In the genomic region with DNA sequence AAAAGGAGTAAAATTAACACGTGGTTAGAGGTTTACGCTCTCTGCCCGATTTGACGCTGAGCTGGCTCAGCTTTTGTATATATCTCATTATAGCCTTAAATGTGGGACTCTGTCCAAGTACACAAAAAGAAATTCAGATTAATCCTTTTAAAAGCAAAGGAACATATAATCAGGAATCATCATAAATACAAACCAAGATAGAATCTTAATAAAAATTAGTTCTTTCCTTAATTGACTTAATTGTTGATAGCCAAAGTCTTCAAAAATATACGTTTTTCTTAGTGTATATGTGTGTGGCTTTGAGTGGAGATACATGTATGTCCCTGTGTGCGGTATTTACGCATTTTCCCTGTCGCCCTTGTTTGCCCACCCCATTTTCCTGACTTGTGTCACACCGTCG, we compare ENCODE assay signal across 1 fruit fly cellular context.
TF ChIP-seq lines count a peak whose summit lies in the region.

No protein-coding gene starts in this region.

TF ChIP-seq in whole organism, embryonic, 481 proteins besides CTCF, POLR2A, EP300 and RAD21 (continued from another document):
- TF ChIP-seq Hmr (GFP tag; optimal IDR thresholded peaks at IDR 0.05; lab: Kevin White, UChicago), result peak; percentile 69
- no peak for TF ChIP-seq CG14050 (GFP tag; IDR thresholded peaks at IDR 0.05; lab: Robert Waterston, UW)
- TF ChIP-seq croc (GFP tag; conservative IDR thresholded peaks at IDR 0.05; lab: Robert Waterston, UW), result no peak
- TF ChIP-seq CG16813 (GFP tag; IDR thresholded peaks at IDR 0.05; lab: Robert Waterston, UW; ENCODE audit: partially characterized antibody), result no peak
- TF ChIP-seq CG32532 (GFP tag; IDR thresholded peaks at IDR 0.05; lab: Robert Waterston, UW), result peak; percentile 58; the same call in 1 of the 2 replicates
- no peak for TF ChIP-seq Doc3 (GFP tag; IDR thresholded peaks at IDR 0.05; lab: Robert Waterston, UW; ENCODE audit: partially characterized antibody)
- TF ChIP-seq Sox102F (GFP tag; optimal IDR thresholded peaks at IDR 0.05; lab: Kevin White, UChicago), result peak; percentile 21
- peak; percentile 10 for TF ChIP-seq sens (GFP tag; lab: Kevin White, UChicago)
- no peak for TF ChIP-seq tll (GFP tag; optimal IDR thresholded peaks at IDR 0.05; lab: Kevin White, UChicago)
- TF ChIP-seq eve (GFP tag; optimal IDR thresholded peaks at IDR 0.05; lab: Kevin White, UChicago), result peak in 1 of 2 experiments; percentile 34
- TF ChIP-seq shn (GFP tag; optimal IDR thresholded peaks at IDR 0.05; lab: Kevin White, UChicago), result no peak
- peak; percentile 18 for TF ChIP-seq CG34376 (GFP tag; optimal IDR thresholded peaks at IDR 0.05; lab: Kevin White, UChicago)
- no peak for TF ChIP-seq nerfin-2 (GFP tag; IDR thresholded peaks at IDR 0.05; lab: Robert Waterston, UW; ENCODE audit: partially characterized antibody)
- 0 out of 3 replicates have a peak, but pooled peaks have one; percentile 13 for TF ChIP-seq C15 (GFP tag; IDR thresholded peaks at IDR 0.05; lab: Robert Waterston, UW)
- 0 out of 2 replicates have a peak, but pooled peaks have one; percentile 32 for TF ChIP-seq CG14667 (GFP tag; IDR thresholded peaks at IDR 0.05; lab: Robert Waterston, UW)
- no peak for TF ChIP-seq CG33557 (GFP tag; optimal IDR thresholded peaks at IDR 0.05; lab: Kevin White, UChicago)
- peak; percentile 34; the same call in 1 of the 2 replicates for TF ChIP-seq E2f1 (GFP tag; IDR thresholded peaks at IDR 0.05; lab: Robert Waterston, UW)
- 0 out of 2 replicates have a peak, but pooled peaks have one; percentile 21 for TF ChIP-seq HLH3B (GFP tag; IDR thresholded peaks at IDR 0.05; lab: Robert Waterston, UW)
- TF ChIP-seq Atf6 (GFP tag; IDR thresholded peaks at IDR 0.05; lab: Robert Waterston, UW), result no peak; the same call in 1 of the 2 replicates
- TF ChIP-seq Hand (GFP tag; optimal IDR thresholded peaks at IDR 0.05; lab: Kevin White, UChicago), result peak; percentile 17
- peak; percentile 52 for TF ChIP-seq cwo (GFP tag; optimal IDR thresholded peaks at IDR 0.05; lab: Kevin White, UChicago)
- TF ChIP-seq repo (GFP tag; optimal IDR thresholded peaks at IDR 0.05; lab: Kevin White, UChicago), result no peak
- peak; percentile 34; the same call in 1 of the 3 replicates for TF ChIP-seq tgo (GFP tag; IDR thresholded peaks at IDR 0.05; lab: Robert Waterston, UW)
- TF ChIP-seq dpn (GFP tag; optimal IDR thresholded peaks at IDR 0.05; lab: Kevin White, UChicago), result peak in 1 of 2 experiments; percentile 2
- no peak for TF ChIP-seq CG8290 (GFP tag; optimal IDR thresholded peaks at IDR 0.05; lab: Kevin White, UChicago)
- TF ChIP-seq CG8290 (tag; optimal IDR thresholded peaks at IDR 0.05; lab: Kevin White, UChicago), result peak in 1 of 2 experiments; percentile 10
- TF ChIP-seq Xbp1 (GFP tag; optimal IDR thresholded peaks at IDR 0.05; lab: Kevin White, UChicago), result peak; percentile 11
- TF ChIP-seq CG30431 (GFP tag; optimal IDR thresholded peaks at IDR 0.05; lab: Kevin White, UChicago), result no peak
- TF ChIP-seq CG30403 (GFP tag; optimal IDR thresholded peaks at IDR 0.05; lab: Kevin White, UChicago), result peak; percentile 37
- peak; percentile 30 for TF ChIP-seq CG15011 (GFP tag; optimal IDR thresholded peaks at IDR 0.05; lab: Kevin White, UChicago)
- peak; percentile 66; the same call in 2 of the 3 replicates for TF ChIP-seq row (GFP tag; IDR thresholded peaks at IDR 0.05; lab: Robert Waterston, UW)
- peak; percentile 26; the same call in 1 of the 2 replicates for TF ChIP-seq lmd (GFP tag; IDR thresholded peaks at IDR 0.05; lab: Robert Waterston, UW)
- peak; percentile 38 for TF ChIP-seq CG6854 (GFP tag; optimal IDR thresholded peaks at IDR 0.05; lab: Kevin White, UChicago)
- peak; percentile 38 for TF ChIP-seq fd3F (GFP tag; optimal IDR thresholded peaks at IDR 0.05; lab: Kevin White, UChicago)
- TF ChIP-seq seq (GFP tag; IDR thresholded peaks at IDR 0.05; lab: Robert Waterston, UW), result peak; percentile 51; the same call in 1 of the 2 replicates
- TF ChIP-seq CG6689 (GFP tag; IDR thresholded peaks at IDR 0.05; lab: Robert Waterston, UW), result 0 out of 2 replicates have a peak, but pooled peaks have one; percentile 19
- no peak for TF ChIP-seq emc (GFP tag; optimal IDR thresholded peaks at IDR 0.05; lab: Kevin White, UChicago)
- TF ChIP-seq ranshi (GFP tag; IDR thresholded peaks at IDR 0.05; lab: Robert Waterston, UW), result peak; percentile 18; the same call in 1 of the 2 replicates
- TF ChIP-seq CG17385 (GFP tag; optimal IDR thresholded peaks at IDR 0.05; lab: Kevin White, UChicago), result peak; percentile 22
- TF ChIP-seq CG12769 (tag; optimal IDR thresholded peaks at IDR 0.05; lab: Kevin White, UChicago), result peak; percentile 47
- TF ChIP-seq Hr51 (GFP tag; optimal IDR thresholded peaks at IDR 0.05; lab: Kevin White, UChicago), result peak in 1 of 2 experiments; percentile 49
- TF ChIP-seq exex (tag; optimal IDR thresholded peaks at IDR 0.05; lab: Kevin White, UChicago), result peak; percentile 29
- peak; percentile 33 for TF ChIP-seq CG13624 (GFP tag; optimal IDR thresholded peaks at IDR 0.05; lab: Kevin White, UChicago)
- TF ChIP-seq Dbx (GFP tag; IDR thresholded peaks at IDR 0.05; lab: Robert Waterston, UW), result 0 out of 3 replicates have a peak, but pooled peaks have one; percentile 56
- peak; percentile 33; the same call in 1 of the 2 replicates for TF ChIP-seq ttk (GFP tag; IDR thresholded peaks at IDR 0.05; lab: Robert Waterston, UW)
- peak; percentile 4 for TF ChIP-seq Fer2 (tag; optimal IDR thresholded peaks at IDR 0.05; lab: Kevin White, UChicago)
- TF ChIP-seq Dek (tag; optimal IDR thresholded peaks at IDR 0.05; lab: Kevin White, UChicago), result peak; percentile 48
- peak; percentile 43 for TF ChIP-seq CG3281 (GFP tag; optimal IDR thresholded peaks at IDR 0.05; lab: Kevin White, UChicago)
- TF ChIP-seq sob (GFP tag; IDR thresholded peaks at IDR 0.05; lab: Robert Waterston, UW), result peak; percentile 33; the same call in 1 of the 2 replicates
- TF ChIP-seq CG10147 (GFP tag; optimal IDR thresholded peaks at IDR 0.05; lab: Kevin White, UChicago), result peak; percentile 40
- TF ChIP-seq Fer1 (GFP tag; optimal IDR thresholded peaks at IDR 0.05; lab: Kevin White, UChicago), result peak; percentile 67
- peak; percentile 64 for TF ChIP-seq grau (tag; optimal IDR thresholded peaks at IDR 0.05; lab: Kevin White, UChicago)
- peak; percentile 20 for TF ChIP-seq Hsf (GFP tag; optimal IDR thresholded peaks at IDR 0.05; lab: Kevin White, UChicago)
- TF ChIP-seq gcm2 (GFP tag; optimal IDR thresholded peaks at IDR 0.05; lab: Kevin White, UChicago), result no peak
- TF ChIP-seq CG14441 (GFP tag; IDR thresholded peaks at IDR 0.05; lab: Robert Waterston, UW), result 0 out of 2 replicates have a peak, but pooled peaks have one; percentile 34
- peak; percentile 63; the same call in 2 of the 3 replicates for TF ChIP-seq dysf (GFP tag; IDR thresholded peaks at IDR 0.05; lab: Robert Waterston, UW)
- peak; percentile 57 for TF ChIP-seq mam (GFP tag; optimal IDR thresholded peaks at IDR 0.05; lab: Kevin White, UChicago)
- TF ChIP-seq Fer3 (tag; optimal IDR thresholded peaks at IDR 0.05; lab: Kevin White, UChicago), result peak; percentile 54
- no peak for TF ChIP-seq YL-1 (GFP tag; optimal IDR thresholded peaks at IDR 0.05; lab: Kevin White, UChicago)
- no peak for TF ChIP-seq CG6813 (GFP tag; optimal IDR thresholded peaks at IDR 0.05; lab: Kevin White, UChicago)
- TF ChIP-seq CG7556 (GFP tag; optimal IDR thresholded peaks at IDR 0.05; lab: Kevin White, UChicago), result peak; percentile 65
- peak; percentile 7 for TF ChIP-seq Dip3 (GFP tag; optimal IDR thresholded peaks at IDR 0.05; lab: Kevin White, UChicago)
- TF ChIP-seq Med (GFP tag; lab: Kevin White, UChicago), result peak; percentile 72
- peak; percentile 63 for TF ChIP-seq CG15269 (tag; optimal IDR thresholded peaks at IDR 0.05; lab: Kevin White, UChicago)
- TF ChIP-seq HmgD (GFP tag; optimal IDR thresholded peaks at IDR 0.05; lab: Kevin White, UChicago), result no peak
- peak; percentile 6 for TF ChIP-seq CG10209 (GFP tag; optimal IDR thresholded peaks at IDR 0.05; lab: Kevin White, UChicago)
